Fruit fly (Drosophila melanogaster) ovary, adult (tissue): Measurements from ENCODE around the gene shakB.

ENCODE experiments used
- CG17801 ChIP-seq: fragments of 200-800 bp; optimal IDR thresholded peaks from 2 replicates; lab custom pipeline; 2019; ENCODE audit warnings: missing biosample characterization, mild to moderate bottlenecking, missing genetic modification characterization, moderate library complexity; ENCODE audit not compliant: partially characterized antibody

shakB gene

dm6 chrX:20781120-20781519 is 145.7 kb downstream of the shakB start, which contains the start of gene CG32507:
CG32507 (minus strand) TSS chrX:20781220.
- no peak for TF ChIP-seq CG17801 (GFP tag; lab: Kevin White, UChicago)

dm6 chrX:20776281-20776680 is 150.6 kb downstream of the shakB start:
- no peak for TF ChIP-seq CG17801 (GFP tag; lab: Kevin White, UChicago)

DNA sequence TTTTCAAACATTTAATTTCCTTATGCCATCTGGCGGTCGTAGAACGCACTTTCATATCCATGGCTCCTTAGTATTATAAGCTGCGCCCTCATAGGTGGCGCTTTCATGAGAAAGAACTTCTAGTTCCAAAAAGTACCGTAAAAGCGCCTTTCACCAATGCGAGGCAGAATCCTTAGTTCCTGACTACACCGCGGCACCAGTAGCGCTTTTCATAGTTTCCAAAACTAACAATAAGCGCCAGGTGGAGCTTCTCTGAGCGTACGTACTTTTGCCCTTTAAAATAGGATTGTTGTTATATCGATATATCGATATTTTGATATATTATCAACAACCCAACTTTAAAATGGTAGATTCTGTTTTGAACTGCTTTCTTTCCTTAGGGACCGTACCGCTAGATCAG is 166.4 kb downstream of the shakB start:
- TF ChIP-seq CG17801 (GFP tag; lab: Kevin White, UChicago) = no peak

dm6 chrX:20756938-20757337 is 169.9 kb downstream of the shakB start:
- TF ChIP-seq CG17801 (GFP tag; lab: Kevin White, UChicago) = no peak

- TF ChIP-seq CG17801 (GFP tag; lab: Kevin White, UChicago) = no peak
These were observed 170.4 kb downstream of the shakB start for dm6 chrX:20756447-20756846.

- TF ChIP-seq CG17801 (GFP tag; lab: Kevin White, UChicago) = no peak
These were observed 173.7 kb downstream of the shakB start for dm6 chrX:20753124-20753523.

DNA sequence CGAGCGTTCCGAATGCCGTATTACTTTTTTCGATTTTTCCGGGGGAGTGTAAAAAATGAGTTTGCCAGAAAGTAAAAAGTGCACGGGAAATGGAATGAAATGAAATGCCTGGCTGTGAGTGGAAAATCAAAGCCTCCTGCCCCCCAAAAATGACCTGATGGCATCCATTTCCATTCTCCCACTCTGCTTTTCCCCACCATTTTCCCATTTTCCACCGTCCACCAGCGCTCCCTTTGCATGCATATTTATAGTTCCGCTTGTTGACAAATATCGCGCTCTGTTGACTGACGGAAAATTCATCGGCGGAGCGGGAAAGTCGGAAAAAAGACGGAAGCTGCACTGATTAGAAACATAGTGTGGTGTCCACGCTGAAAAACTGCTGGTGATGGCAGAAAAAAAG is 181.0 kb downstream of the shakB start, which contains the start of gene CG15452:
TSS of gene CG15452 (minus strand) at position 101 of the 400 bp plus-strand sequence.
- no peak for TF ChIP-seq CG17801 (GFP tag; lab: Kevin White, UChicago)

DNA sequence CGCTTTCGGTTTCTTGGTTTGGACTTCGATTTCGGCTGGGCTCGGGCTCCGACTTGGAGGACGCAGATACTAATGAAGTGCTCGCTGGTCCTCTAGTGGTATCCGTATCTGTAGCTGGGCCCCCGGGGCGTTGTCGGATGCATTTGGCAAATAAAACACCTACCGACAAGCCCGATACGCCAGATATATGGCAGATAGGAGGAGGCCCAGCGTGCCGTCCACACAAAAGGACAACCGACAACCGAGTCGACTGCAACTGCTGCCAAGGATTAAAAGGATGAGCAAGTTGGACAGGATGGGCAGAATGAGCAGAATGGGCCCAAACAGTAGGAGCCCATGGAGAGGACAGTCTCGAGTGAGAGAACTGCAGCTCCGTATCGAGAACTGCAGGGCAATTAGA is 187.3 kb downstream of the shakB start:
- TF ChIP-seq CG17801 (GFP tag; lab: Kevin White, UChicago) = no peak

dm6 chrX:20735910-20736483 is 190.9 kb downstream of the shakB start, which contains the start of gene CG1324:
CG1324 (minus strand) TSS chrX:20735960.
- no peak for TF ChIP-seq CG17801 (GFP tag; lab: Kevin White, UChicago)

- no peak for TF ChIP-seq CG17801 (GFP tag; lab: Kevin White, UChicago)
These were observed 195.4 kb downstream of the shakB start for dm6 chrX:20731492-20731891.

DNA sequence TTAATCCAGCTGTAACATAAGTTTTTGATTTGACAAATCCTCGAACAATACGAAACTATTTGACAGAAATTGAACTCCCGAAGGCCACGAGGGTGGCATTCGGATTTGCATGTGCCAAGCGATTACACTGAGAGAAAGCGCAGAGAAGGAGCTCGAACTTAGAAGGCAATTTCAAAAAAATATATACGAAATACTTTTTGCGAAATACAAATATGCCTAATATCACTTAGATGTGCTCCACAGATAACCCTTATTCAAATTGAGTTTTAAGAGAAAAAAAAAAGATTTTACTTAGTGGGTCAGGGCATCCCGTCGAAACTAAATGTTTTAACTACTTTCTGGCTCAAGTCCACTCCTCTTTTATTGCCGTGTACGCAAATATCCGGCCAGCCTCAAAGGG is 198.3 kb downstream of the shakB start:
- no peak for TF ChIP-seq CG17801 (GFP tag; lab: Kevin White, UChicago)

dm6 chrX:20724475-20724874 is 202.4 kb downstream of the shakB start:
- no peak for TF ChIP-seq CG17801 (GFP tag; lab: Kevin White, UChicago)

DNA sequence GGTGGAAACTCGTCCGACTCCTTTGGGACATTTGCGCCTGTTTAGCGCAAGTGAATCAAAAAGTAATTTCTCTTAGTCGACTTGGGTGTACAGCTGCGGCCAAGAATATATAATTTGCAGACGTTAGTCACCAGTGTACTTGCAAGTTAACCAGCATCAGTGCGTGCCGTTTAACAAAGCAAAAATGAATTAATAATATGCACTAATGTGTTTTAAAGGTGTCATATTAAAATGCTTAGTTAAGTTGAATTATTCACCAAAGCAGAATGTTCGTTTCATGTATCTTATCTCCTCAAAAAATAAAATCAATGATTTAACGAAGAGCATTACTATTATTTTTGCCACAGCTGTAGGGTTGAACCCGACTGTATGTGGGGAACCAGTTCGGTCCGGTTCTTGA is 203.6 kb downstream of the shakB start:
- TF ChIP-seq CG17801 (GFP tag; lab: Kevin White, UChicago) = no peak

dm6 chrX:20721724-20722344 is 205.0 kb downstream of the shakB start:
- no peak for TF ChIP-seq CG17801 (GFP tag; lab: Kevin White, UChicago)

DNA sequence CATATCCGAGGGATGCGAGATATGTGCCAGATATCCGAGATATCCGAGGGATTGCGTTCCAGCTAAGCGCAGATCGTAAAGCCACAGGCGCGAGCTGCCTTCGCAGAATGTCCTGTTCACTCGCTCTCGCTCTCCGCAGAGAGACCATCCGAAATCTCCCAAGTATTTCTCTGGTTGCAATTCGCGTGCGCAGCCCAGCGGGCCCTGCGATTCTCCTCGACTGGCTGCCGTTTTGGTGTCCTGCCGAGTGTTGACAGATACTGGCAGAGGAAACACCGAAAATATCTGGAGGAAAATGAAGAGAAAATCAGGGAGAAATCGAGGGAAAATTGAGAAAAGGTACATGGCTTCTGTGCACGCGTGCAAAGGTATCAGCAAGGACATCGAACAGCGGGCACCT is 209.4 kb downstream of the shakB start:
- TF ChIP-seq CG17801 (GFP tag; lab: Kevin White, UChicago) = no peak

dm6 chrX:20713317-20713716 is 213.5 kb downstream of the shakB start:
- no peak for TF ChIP-seq CG17801 (GFP tag; lab: Kevin White, UChicago)
